Fruit fly (Drosophila melanogaster) whole organism, adult: Measurements from ENCODE around the gene CG45080.

Experiments used
- CG11617 ChIP-seq: fragments of 200-800 bp; sonication (Bioruptor generic); optimal IDR thresholded peaks from 2 replicates; lab custom pipeline; 2017; ENCODE audit warnings: mild to moderate bottlenecking, missing biosample characterization, missing genetic modification reagents, missing genetic modification characterization
- CG12768 ChIP-seq: fragments of 200-800 bp; sonication (Bioruptor generic); optimal IDR thresholded peaks from 2 replicates; lab custom pipeline; 2017; ENCODE audit warnings: missing biosample characterization, missing genetic modification characterization, mild to moderate bottlenecking, moderate library complexity, missing genetic modification reagents
- CG14711 ChIP-seq: fragments of 200-800 bp; sonication (Bioruptor generic); optimal IDR thresholded peaks from 2 replicates; lab custom pipeline; 2018; ENCODE audit warnings: missing biosample characterization, mild to moderate bottlenecking, missing genetic modification characterization, moderate library complexity
- CG1620 ChIP-seq: fragments of 200-800 bp; sonication (Bioruptor generic); optimal IDR thresholded peaks from 2 replicates; lab custom pipeline; 2016; ENCODE audit warnings: missing biosample characterization, missing genetic modification characterization
- CG33017 ChIP-seq: fragments of 200-800 bp; sonication (Bioruptor generic); optimal IDR thresholded peaks from 2 replicates; lab custom pipeline; 2018; ENCODE audit warnings: missing biosample characterization, mild to moderate bottlenecking, missing genetic modification characterization, moderate library complexity
- CG5204 ChIP-seq: fragments of 200-800 bp; sonication (Bioruptor generic); optimal IDR thresholded peaks from 2 replicates; lab custom pipeline; 2016; ENCODE audit warnings: missing biosample characterization, missing genetic modification characterization
- CG7045 ChIP-seq: fragments of 200-800 bp; sonication (Bioruptor generic); optimal IDR thresholded peaks from 2 replicates; lab custom pipeline; 2017; ENCODE audit warnings: missing biosample characterization, mild to moderate bottlenecking, missing genetic modification characterization
- CG7101 ChIP-seq: fragments of 200-800 bp; sonication (Bioruptor generic); optimal IDR thresholded peaks from 2 replicates; lab custom pipeline; 2018; ENCODE audit warnings: missing biosample characterization, mild to moderate bottlenecking, missing genetic modification characterization, moderate library complexity
- Clk ChIP-seq: fragments of 200-800 bp; sonication (Bioruptor generic); optimal IDR thresholded peaks from 2 replicates; lab custom pipeline; 2017; ENCODE audit warnings: missing biosample characterization, missing genetic modification characterization
- Crg-1 ChIP-seq: fragments of 200-800 bp; sonication (Bioruptor generic); optimal IDR thresholded peaks from 2 replicates; lab custom pipeline; 2016; ENCODE audit warnings: missing biosample characterization, missing genetic modification characterization
- Hr96 ChIP-seq: fragments of 200-800 bp; sonication (Bioruptor generic); optimal IDR thresholded peaks from 2 replicates; lab custom pipeline; 2016; ENCODE audit warnings: missing biosample characterization, missing genetic modification characterization
- Mnt ChIP-seq: fragments of 200-800 bp; sonication (Bioruptor generic); optimal IDR thresholded peaks from 2 replicates; lab custom pipeline; 2016; ENCODE audit warnings: missing biosample characterization, mild to moderate bottlenecking, missing genetic modification characterization
- bab1 ChIP-seq: fragments of 200-800 bp; sonication (Bioruptor generic); optimal IDR thresholded peaks from 3 replicates; lab custom pipeline; 2019; ENCODE audit warnings: missing biosample characterization, mild to moderate bottlenecking, missing genetic modification characterization, moderate library complexity
- cic ChIP-seq: fragments of 200-800 bp; sonication (Bioruptor generic); optimal IDR thresholded peaks from 2 replicates; lab custom pipeline; 2017; ENCODE audit warnings: missing biosample characterization, mild to moderate bottlenecking, missing genetic modification characterization, moderate library complexity
- cnc ChIP-seq, 2 experiments: fragments of >200 bp; optimal IDR thresholded peaks; 2 replicates each; lab custom pipeline; 2017
- kay ChIP-seq: fragments of 200-800 bp; sonication (Bioruptor generic); peaks from one replicate; lab custom pipeline; 2016; ENCODE audit warnings: missing biosample characterization, missing genetic modification characterization, borderline replicate concordance
- ovo ChIP-seq: fragments of 200-800 bp; sonication (Bioruptor generic); optimal IDR thresholded peaks from 2 replicates; lab custom pipeline; 2016; ENCODE audit warnings: missing biosample characterization, missing genetic modification characterization
- pad ChIP-seq: fragments of 200-800 bp; sonication (Bioruptor generic); optimal IDR thresholded peaks from 3 replicates; lab custom pipeline; 2017; ENCODE audit warnings: missing biosample characterization, missing genetic modification characterization, mild to moderate bottlenecking, moderate library complexity, missing genetic modification reagents
- tj ChIP-seq: fragments of 200-800 bp; sonication (Bioruptor generic); optimal IDR thresholded peaks from 3 replicates; lab custom pipeline; 2017; ENCODE audit warnings: missing biosample characterization, mild to moderate bottlenecking, missing genetic modification characterization, moderate library complexity
- toe ChIP-seq: fragments of 200-800 bp; sonication (Bioruptor generic); optimal IDR thresholded peaks from 2 replicates; lab custom pipeline; 2016; ENCODE audit warnings: missing biosample characterization, missing genetic modification characterization

Gene CG45080

DNA sequence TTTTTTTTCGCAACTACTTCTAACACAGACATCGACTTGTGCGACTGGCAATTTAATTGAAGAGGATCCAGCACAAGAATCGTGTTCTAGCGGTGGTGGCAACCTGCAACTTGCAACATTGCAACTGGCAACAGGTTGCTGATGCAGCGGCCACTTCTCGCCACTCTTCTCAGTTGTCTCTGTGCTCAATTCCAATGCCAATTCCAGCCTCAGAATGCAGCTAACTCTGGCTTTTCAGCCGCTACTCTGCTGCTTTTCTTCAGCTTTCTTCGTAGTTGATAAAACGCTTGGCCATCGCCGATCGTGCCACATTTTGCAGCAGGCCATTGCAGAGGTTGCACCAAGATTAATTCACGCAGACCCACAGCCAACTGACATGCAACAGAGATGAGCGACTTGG lies 28.7 kb downstream of the CG45080 start, which contains the start of gene Osi22:
TSS of gene Osi22 (plus strand) at position 301 of the 400 bp plus-strand sequence.
- TF ChIP-seq CG7101 (no peak), Clk (GFP tag; lab: Kevin White, UChicago) (no peak), CG7045 (GFP tag; lab: Kevin White, UChicago) (no peak), cic (GFP tag; lab: Kevin White, UChicago) (no peak), cnc (optimal IDR thresholded peaks at IDR 0.05; lab: Kevin White, UChicago) (no peak)

DNA sequence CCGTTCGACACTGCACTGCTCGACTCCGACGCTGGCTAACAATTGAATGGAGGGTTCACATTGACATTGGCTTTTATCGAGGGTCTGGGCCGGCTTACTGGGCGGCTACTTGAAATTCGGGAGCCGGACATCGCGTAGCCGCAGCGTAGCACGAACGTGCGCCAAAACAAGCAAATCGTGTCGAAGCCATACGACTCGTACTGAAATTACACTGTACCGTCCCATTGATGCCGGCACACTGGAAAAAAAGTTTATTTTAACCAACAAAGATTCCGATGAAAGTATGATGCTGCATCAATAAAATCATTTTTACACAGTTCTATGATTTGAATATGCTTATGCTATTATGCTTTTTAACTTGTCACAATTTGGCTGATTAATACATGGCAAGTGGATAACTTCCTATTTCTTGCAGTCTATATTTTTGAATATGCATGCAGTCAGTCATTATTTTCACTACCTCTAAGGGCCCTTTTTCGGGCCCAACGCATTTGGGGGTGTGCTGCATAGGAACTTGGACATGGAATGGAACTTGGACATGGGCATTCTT lies 30.2 kb downstream of the CG45080 start, which contains the start of gene apn:
TSS of gene apn (minus strand) at position 51 of the 550 bp plus-strand sequence.
- TF ChIP-seq pad (GFP tag; lab: Kevin White, UChicago) (no peak), CG11617 (GFP tag; lab: Kevin White, UChicago) (no peak), cnc (optimal IDR thresholded peaks at IDR 0.05; lab: Kevin White, UChicago) (no peak), CG7045 (GFP tag; lab: Kevin White, UChicago) (no peak), bab1 (no peak), CG1620 (GFP tag; lab: Kevin White, UChicago) (no peak), Crg-1 (GFP tag; lab: Kevin White, UChicago) (no peak), tj (GFP tag; lab: Kevin White, UChicago) (no peak), CG5204 (GFP tag; lab: Kevin White, UChicago) (no peak), CG14711 (tag; lab: Kevin White, UChicago) (no peak), CG12768 (GFP tag; lab: Kevin White, UChicago) (no peak)

DNA sequence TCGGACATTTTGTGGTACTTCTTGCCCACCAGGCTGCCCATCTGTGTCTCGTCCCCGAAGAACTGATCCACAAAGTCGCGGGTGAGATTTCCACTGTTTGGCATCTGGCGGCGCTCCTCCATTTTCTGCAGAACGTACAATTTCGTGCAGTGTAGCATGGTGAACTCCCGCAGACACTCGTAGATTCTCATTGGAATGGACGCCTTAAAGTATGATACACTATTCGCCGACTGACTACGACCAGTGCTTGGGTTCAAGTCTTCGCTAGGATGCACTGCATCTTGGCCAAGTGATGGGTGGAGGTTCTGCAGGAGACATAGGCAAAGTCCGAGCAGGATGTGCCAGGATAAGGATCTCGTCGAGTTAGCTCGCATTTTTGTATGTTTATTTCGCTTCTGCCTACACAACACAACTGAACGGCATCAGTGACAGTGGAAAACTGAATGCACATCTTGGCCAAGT lies 32.9 kb downstream of the CG45080 start, which contains the start of gene CG15888:
TSS of gene CG15888 (minus strand) at position 412 of the 462 bp plus-strand sequence.
- TF ChIP-seq CG33017 (tag; lab: Kevin White, UChicago) (no peak), CG5204 (GFP tag; lab: Kevin White, UChicago) (no peak), Hr96 (no peak), cnc (optimal IDR thresholded peaks at IDR 0.05; lab: Kevin White, UChicago) (no peak), bab1 (no peak), ovo (GFP tag; lab: Kevin White, UChicago) (no peak), CG12768 (GFP tag; lab: Kevin White, UChicago) (no peak), Crg-1 (GFP tag; lab: Kevin White, UChicago) (no peak)

DNA sequence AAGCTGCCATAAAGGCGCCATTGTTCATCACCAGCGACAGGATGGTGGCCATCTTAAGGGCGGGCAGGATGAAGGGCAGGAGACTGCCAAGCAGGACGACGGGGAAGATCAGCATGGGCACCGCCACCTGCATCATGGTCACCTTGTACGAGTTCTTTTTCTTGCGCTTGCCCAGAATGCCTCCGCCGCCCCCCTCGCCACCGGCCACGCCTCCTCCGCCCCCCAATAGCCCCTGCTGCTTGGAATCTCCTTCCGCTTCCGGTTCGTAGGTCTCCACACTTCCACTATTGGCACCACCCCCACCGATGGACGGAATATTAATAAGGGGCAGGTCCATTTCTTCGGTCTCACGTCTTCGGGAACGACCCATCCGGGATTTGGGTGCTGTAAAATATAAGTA lies 34.0 kb downstream of the CG45080 start:
- no peak for TF ChIP-seq CG11617 (GFP tag; lab: Kevin White, UChicago)
- no peak for TF ChIP-seq CG7045 (GFP tag; lab: Kevin White, UChicago)
- no peak for TF ChIP-seq bab1
- no peak for TF ChIP-seq CG5204 (GFP tag; lab: Kevin White, UChicago)
- TF ChIP-seq CG33017 (tag; lab: Kevin White, UChicago) = no peak
- TF ChIP-seq cnc (optimal IDR thresholded peaks at IDR 0.05; lab: Kevin White, UChicago) = no peak
- no peak for TF ChIP-seq pad (GFP tag; lab: Kevin White, UChicago)
- no peak for TF ChIP-seq CG12768 (GFP tag; lab: Kevin White, UChicago)
- TF ChIP-seq Crg-1 (GFP tag; lab: Kevin White, UChicago) = no peak
- TF ChIP-seq CG1620 (GFP tag; lab: Kevin White, UChicago) = no peak
- no peak for TF ChIP-seq toe
- TF ChIP-seq ovo (GFP tag; lab: Kevin White, UChicago) = no peak
- TF ChIP-seq kay (GFP tag; lab: Kevin White, UChicago) = no peak
- TF ChIP-seq Mnt (GFP tag; lab: Kevin White, UChicago) = no peak
- no peak for TF ChIP-seq tj (GFP tag; lab: Kevin White, UChicago)

DNA sequence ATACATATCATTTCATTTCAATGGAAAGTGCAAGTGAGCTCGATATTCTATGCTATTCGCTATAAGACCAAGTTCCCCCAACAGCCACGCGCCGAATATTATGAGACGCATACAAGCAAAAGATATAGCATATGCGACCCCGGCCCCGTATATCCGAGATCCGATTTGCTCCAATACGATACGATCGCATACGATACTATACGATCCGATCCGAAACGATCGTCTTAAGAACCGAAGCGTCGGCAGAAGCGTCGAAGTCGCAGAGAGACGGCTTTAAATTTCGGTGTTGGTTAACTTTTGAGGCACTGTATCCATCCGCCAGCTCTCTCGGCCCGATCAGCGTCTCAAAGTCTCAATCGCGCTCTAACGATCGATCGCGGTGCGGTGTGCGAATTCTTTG lies 39.7 kb downstream of the CG45080 start, which contains the start of gene CG8630:
TSS of gene CG8630 (plus strand) at position 303 of the 400 bp plus-strand sequence.
- TF ChIP-seq toe = no peak
- TF ChIP-seq bab1 = no peak
- no peak for TF ChIP-seq CG14711 (tag; lab: Kevin White, UChicago)
- TF ChIP-seq cnc (optimal IDR thresholded peaks at IDR 0.05; lab: Kevin White, UChicago) = no peak
- no peak for TF ChIP-seq pad (GFP tag; lab: Kevin White, UChicago)
- no peak for TF ChIP-seq kay (GFP tag; lab: Kevin White, UChicago)

DNA sequence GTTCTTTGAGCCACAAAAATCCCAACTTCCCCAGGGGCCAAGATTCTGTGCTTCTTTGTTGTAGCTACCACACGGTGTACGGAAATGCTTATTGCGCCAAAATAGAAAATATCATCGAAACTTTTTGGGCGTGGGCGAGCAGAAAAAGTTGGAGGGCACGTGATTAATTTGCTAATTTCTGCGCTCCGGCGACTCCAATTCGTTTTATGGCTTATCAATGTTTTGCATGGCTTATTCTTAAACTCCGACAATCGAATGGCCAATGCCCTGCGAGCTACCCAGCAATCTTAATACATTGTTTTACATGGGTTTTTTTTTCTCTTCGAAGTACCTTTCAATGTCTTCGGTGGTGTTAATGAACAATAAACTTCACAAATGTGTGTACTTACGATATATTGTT lies 43.6 kb downstream of the CG45080 start:
- TF ChIP-seq cic (GFP tag; lab: Kevin White, UChicago) (no peak), kay (GFP tag; lab: Kevin White, UChicago) (no peak), toe (no peak), Clk (GFP tag; lab: Kevin White, UChicago) (no peak), tj (GFP tag; lab: Kevin White, UChicago) (no peak)

DNA sequence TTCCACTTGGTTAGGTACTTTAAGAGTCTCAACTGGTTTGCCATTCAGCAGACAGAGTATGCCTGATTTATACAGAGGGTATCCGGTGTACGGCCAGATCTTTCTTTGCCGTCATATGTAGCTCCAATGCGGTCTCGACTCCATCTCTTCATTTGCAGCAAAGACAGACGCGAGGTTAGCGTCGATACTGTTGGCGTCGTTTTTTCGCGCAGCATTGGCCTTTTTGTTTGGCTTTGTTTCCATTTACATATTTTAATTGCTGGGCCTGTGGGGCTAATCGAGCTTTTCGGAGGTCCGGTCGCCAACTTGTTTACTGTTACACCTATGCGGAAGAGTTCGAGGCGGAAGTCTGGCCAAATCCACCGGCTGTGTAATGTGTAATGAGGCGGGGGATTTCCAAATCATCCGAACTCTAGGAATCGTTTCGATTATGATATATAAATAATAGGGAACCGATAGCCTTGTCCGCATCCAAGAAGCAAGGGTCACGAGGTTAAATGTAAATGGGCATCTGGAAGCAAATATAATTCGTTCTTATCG lies 44.7 kb downstream of the CG45080 start:
- TF ChIP-seq CG5204 (GFP tag; lab: Kevin White, UChicago) = no peak
- TF ChIP-seq Hr96 = no peak
- TF ChIP-seq Clk (GFP tag; lab: Kevin White, UChicago) = no peak
- no peak for TF ChIP-seq Crg-1 (GFP tag; lab: Kevin White, UChicago)
- no peak for TF ChIP-seq Mnt (GFP tag; lab: Kevin White, UChicago)
- TF ChIP-seq bab1 = no peak
- no peak for TF ChIP-seq cnc (optimal IDR thresholded peaks at IDR 0.05; lab: Kevin White, UChicago)
- no peak for TF ChIP-seq toe
- no peak for TF ChIP-seq cic (GFP tag; lab: Kevin White, UChicago)
- TF ChIP-seq CG7045 (GFP tag; lab: Kevin White, UChicago) = no peak
